Worm (Caenorhabditis elegans): Measurements from ENCODE around the gene F44E2.7.
A peak's percentile ranks its signal among the peaks of the same experiment; 100 is the strongest.

The F44E2.7 gene

ce11 chrIII:8849507-8849906 lies 1.2 kb upstream of the F44E2.7 start, which contains the start of gene F44E2.8:
Gene F44E2.8, minus strand, starts transcription at chrIII:8849877.
- TF ChIP-seq peb-1 (tag; optimal IDR thresholded peaks at IDR 0.05), result no peak
- no peak for TF ChIP-seq ztf-11 (tag; optimal IDR thresholded peaks at IDR 0.05)
- TF ChIP-seq unc-39 (tag; optimal IDR thresholded peaks at IDR 0.05), result no peak
- no peak for TF ChIP-seq ama-1 (optimal IDR thresholded peaks at IDR 0.05)
- no peak for TF ChIP-seq lin-13 (GFP tag; optimal IDR thresholded peaks at IDR 0.05)
- no peak for TF ChIP-seq unc-55 (GFP tag; optimal IDR thresholded peaks at IDR 0.05)
- TF ChIP-seq skn-1 (tag; optimal IDR thresholded peaks at IDR 0.05), result no peak
- TF ChIP-seq unc-62 (GFP tag; optimal IDR thresholded peaks at IDR 0.05), result no peak
- no peak for TF ChIP-seq elt-1 (tag; optimal IDR thresholded peaks at IDR 0.05)
- no peak for TF ChIP-seq nhr-129 (tag; optimal IDR thresholded peaks at IDR 0.05)
- no peak for TF ChIP-seq ceh-82 (tag; optimal IDR thresholded peaks at IDR 0.05)
- TF ChIP-seq C34F6.9 (tag; optimal IDR thresholded peaks at IDR 0.05), result no peak
- no peak for TF ChIP-seq blmp-1 (tag; optimal IDR thresholded peaks at IDR 0.05; ENCODE audit: insufficient read depth)
- no peak for TF ChIP-seq nhr-237 (tag; optimal IDR thresholded peaks at IDR 0.05)
- no peak for TF ChIP-seq nhr-77 (tag; optimal IDR thresholded peaks at IDR 0.05)
- TF ChIP-seq sem-4 (tag; optimal IDR thresholded peaks at IDR 0.05), result no peak
- no peak for TF ChIP-seq elt-3 (tag; optimal IDR thresholded peaks at IDR 0.05)
- TF ChIP-seq sma-3 (GFP tag; optimal IDR thresholded peaks at IDR 0.05), result no peak
- TF ChIP-seq snpc-4 (tag; optimal IDR thresholded peaks at IDR 0.05), result no peak
- TF ChIP-seq F13H6.1 (tag; optimal IDR thresholded peaks at IDR 0.05), result no peak

- TF ChIP-seq crh-2 (tag; optimal IDR thresholded peaks at IDR 0.05) (peak; percentile 30), elt-1 (tag; optimal IDR thresholded peaks at IDR 0.05) (no peak), dmd-4 (tag; optimal IDR thresholded peaks at IDR 0.05) (no peak), mdl-1 (tag; optimal IDR thresholded peaks at IDR 0.05) (no peak), aly-2 (tag; optimal IDR thresholded peaks at IDR 0.05) (no peak), fos-1 (tag; optimal IDR thresholded peaks at IDR 0.05) (peak; percentile 24), unc-39 (tag; optimal IDR thresholded peaks at IDR 0.05) (no peak), ceh-16 (tag; optimal IDR thresholded peaks at IDR 0.05) (no peak), gmeb-1 (tag; optimal IDR thresholded peaks at IDR 0.05) (peak; percentile 58), ztf-1 (GFP tag; conservative IDR thresholded peaks at IDR 0.05) (no peak), mbf-1 (tag; optimal IDR thresholded peaks at IDR 0.05) (no peak), sma-9 (GFP tag; optimal IDR thresholded peaks at IDR 0.05) (no peak), sma-9 (tag; optimal IDR thresholded peaks at IDR 0.05) (no peak), nhr-129 (tag; optimal IDR thresholded peaks at IDR 0.05) (no peak), Y55F3AM.14 (GFP tag; optimal IDR thresholded peaks at IDR 0.05) (no peak), C34F6.9 (tag; optimal IDR thresholded peaks at IDR 0.05) (peak; percentile 74), ztf-4 (tag; optimal IDR thresholded peaks at IDR 0.05) (no peak), ceh-82 (tag; optimal IDR thresholded peaks at IDR 0.05) (no peak), mab-5 (tag; optimal IDR thresholded peaks at IDR 0.05) (no peak), peb-1 (tag; optimal IDR thresholded peaks at IDR 0.05) (no peak), ZK546.5 (tag; optimal IDR thresholded peaks at IDR 0.05) (no peak), egl-27 (tag; optimal IDR thresholded peaks at IDR 0.05) (no peak), unc-62 (GFP tag; optimal IDR thresholded peaks at IDR 0.05) (no peak), unc-55 (GFP tag; optimal IDR thresholded peaks at IDR 0.05) (peak; percentile 78), sem-4 (tag; optimal IDR thresholded peaks at IDR 0.05) (peak; percentile 16), sma-3 (GFP tag; optimal IDR thresholded peaks at IDR 0.05) (peak; percentile 42), blmp-1 (tag; optimal IDR thresholded peaks at IDR 0.05; ENCODE audit: insufficient read depth) (no peak), zag-1 (tag; optimal IDR thresholded peaks at IDR 0.05) (no peak), lin-11 (tag; optimal IDR thresholded peaks at IDR 0.05) (no peak), lsy-2 (tag; optimal IDR thresholded peaks at IDR 0.05) (peak in 1 of 2 experiments; percentile 73), F13H6.1 (tag; optimal IDR thresholded peaks at IDR 0.05) (peak; percentile 43), lin-13 (GFP tag; optimal IDR thresholded peaks at IDR 0.05) (peak; percentile 34)
These were observed 550 bp downstream of the F44E2.7 start for ce11 chrIII:8847722-8848121.

- TF ChIP-seq sma-9 (GFP tag; optimal IDR thresholded peaks at IDR 0.05), result no peak
- no peak for TF ChIP-seq sma-9 (tag; optimal IDR thresholded peaks at IDR 0.05)
- no peak for TF ChIP-seq aly-2 (tag; optimal IDR thresholded peaks at IDR 0.05)
- TF ChIP-seq nhr-237 (tag; optimal IDR thresholded peaks at IDR 0.05), result no peak
- TF ChIP-seq unc-55 (GFP tag; optimal IDR thresholded peaks at IDR 0.05), result no peak
- no peak for TF ChIP-seq egl-27 (tag; optimal IDR thresholded peaks at IDR 0.05)
- TF ChIP-seq nhr-21 (tag; optimal IDR thresholded peaks at IDR 0.05), result no peak
- no peak for TF ChIP-seq alr-1 (tag; optimal IDR thresholded peaks at IDR 0.05)
- TF ChIP-seq lin-11 (tag; optimal IDR thresholded peaks at IDR 0.05), result no peak
- no peak for TF ChIP-seq peb-1 (tag; optimal IDR thresholded peaks at IDR 0.05)
These were observed 3.2 kb downstream of the F44E2.7 start, which contains the start of gene F44E2.6 for ce11 chrIII:8845114-8845513. Gene F44E2.6, minus strand, starts transcription at chrIII:8845214.

Measured in whole organism, L2 larva.